Worm (Caenorhabditis elegans) whole organism, L4 larva: ENCODE results near the gene ZK856.4.

Experiments
- F10B5.3 ChIP-seq: sonication (generic microtip); optimal IDR thresholded peaks from 2 replicates; lab custom pipeline; 2016; ENCODE audit warnings: mild to moderate bottlenecking, missing genetic modification characterization, missing compliant biosample characterization
- ZK546.5 ChIP-seq, 2 experiments: sonication (generic microtip); optimal IDR thresholded peaks; 2 replicates each; lab custom pipeline; 2017; ENCODE audit warnings: missing biosample characterization in 2 of 2, missing genetic modification characterization in 2 of 2
- ceh-28 ChIP-seq: fragments of 150-350 bp; optimal IDR thresholded peaks from 2 replicates; lab custom pipeline; 2014; ENCODE audit warnings: missing biosample characterization, missing genetic modification reagents, missing genetic modification characterization
- nhr-11 ChIP-seq: fragments of 150-350 bp; optimal IDR thresholded peaks from 2 replicates; lab custom pipeline; 2014; ENCODE audit warnings: missing biosample characterization, missing genetic modification characterization
- sdz-12 ChIP-seq: fragments of 200-800 bp; sonication (Bioruptor generic); optimal IDR thresholded peaks from 2 replicates; lab custom pipeline; 2018; ENCODE audit warnings: mild to moderate bottlenecking, missing genetic modification characterization, missing compliant biosample characterization

- TF ChIP-seq ZK546.5 (tag; optimal IDR thresholded peaks at IDR 0.05; lab: Kevin White, UChicago) (no peak), sdz-12 (no peak), ceh-28 (tag; lab: Kevin White, UChicago) (no peak), nhr-11 (tag; lab: Kevin White, UChicago) (no peak), F10B5.3 (tag; lab: Kevin White, UChicago) (no peak)
These were observed 726 bp downstream of the ZK856.4 start for ce11 chrV:10183810-10184209.
